Worm (Caenorhabditis elegans) whole organism, midembryonic: ENCODE measurements around the gene skr-13.
"Not testable (repeated sequence)": the region's sequence is repeated elsewhere in the genome, so short reads cannot be mapped to it uniquely, and the experiment has no call there.

ENCODE experiments used
- T22C8.4 ChIP-seq: fragments of 200-800 bp; sonication (Bioruptor generic); IDR thresholded peaks from 2 replicates; pipeline ENCODE4 v1.3.6; 2022; ENCODE audit warnings: missing genetic modification characterization, missing compliant biosample characterization
- cog-1 ChIP-seq: sonication (generic microtip); optimal IDR thresholded peaks from 2 replicates; lab custom pipeline; 2016; ENCODE audit warnings: missing genetic modification characterization, missing compliant biosample characterization
- flt-1 ChIP-seq: fragments of 200-800 bp; sonication (Bioruptor generic); IDR thresholded peaks from 2 replicates; pipeline ENCODE4 v1.3.6; 2022; ENCODE audit warnings: missing genetic modification characterization, missing compliant biosample characterization
- klf-2 ChIP-seq: fragments of 200-800 bp; sonication (Bioruptor generic); conservative IDR thresholded peaks from 2 replicates; pipeline ENCODE4 v1.3.6; 2022; ENCODE audit warnings: missing genetic modification reagents, missing genetic modification characterization, missing compliant biosample characterization
- med-1 ChIP-seq: sonication (generic microtip); optimal IDR thresholded peaks from 2 replicates; lab custom pipeline; 2017; ENCODE audit warnings: missing genetic modification characterization, mild to moderate bottlenecking, missing compliant biosample characterization, antibody characterized with exemption, missing genetic modification reagents; ENCODE audit not compliant: insufficient read depth
- ref-1 ChIP-seq: fragments of 200-800 bp; sonication (Bioruptor generic); conservative IDR thresholded peaks from 2 replicates; pipeline ENCODE4 v1.3.6; 2022; ENCODE audit warnings: missing genetic modification reagents, missing genetic modification characterization, missing compliant biosample characterization
- tab-1 ChIP-seq: fragments of 200-800 bp; sonication (Bioruptor generic); IDR thresholded peaks from 2 replicates; pipeline ENCODE4 v1.3.6; 2022; ENCODE audit warnings: missing genetic modification characterization, missing compliant biosample characterization
- ztf-23 ChIP-seq: fragments of 200-800 bp; sonication (Bioruptor generic); IDR thresholded peaks from 2 replicates; pipeline ENCODE4 v1.3.6; 2022; ENCODE audit warnings: missing genetic modification reagents, missing genetic modification characterization, missing compliant biosample characterization
- ztf-29 ChIP-seq: fragments of 200-800 bp; sonication (Bioruptor generic); IDR thresholded peaks from 2 replicates; pipeline ENCODE4 v1.3.6; 2022; ENCODE audit warnings: missing genetic modification reagents, missing genetic modification characterization, missing compliant biosample characterization

skr-13 gene

ce11 chrIV:17183032-17183608 is 20.7 kb upstream of the skr-13 start:
- TF ChIP-seq tab-1 (no peak), flt-1 (GFP tag; lab: Robert Waterston, UW) (no peak), T22C8.4 (GFP tag; lab: Robert Waterston, UW) (no peak), klf-2 (GFP tag; lab: Robert Waterston, UW) (no peak), ref-1 (no peak), ztf-29 (GFP tag; lab: Robert Waterston, UW) (no peak), cog-1 (tag; lab: Kevin White, UChicago) (no peak), med-1 (GFP tag; lab: Kevin White, UChicago) (no peak), ztf-23 (GFP tag; lab: Robert Waterston, UW) (no peak)

DNA sequence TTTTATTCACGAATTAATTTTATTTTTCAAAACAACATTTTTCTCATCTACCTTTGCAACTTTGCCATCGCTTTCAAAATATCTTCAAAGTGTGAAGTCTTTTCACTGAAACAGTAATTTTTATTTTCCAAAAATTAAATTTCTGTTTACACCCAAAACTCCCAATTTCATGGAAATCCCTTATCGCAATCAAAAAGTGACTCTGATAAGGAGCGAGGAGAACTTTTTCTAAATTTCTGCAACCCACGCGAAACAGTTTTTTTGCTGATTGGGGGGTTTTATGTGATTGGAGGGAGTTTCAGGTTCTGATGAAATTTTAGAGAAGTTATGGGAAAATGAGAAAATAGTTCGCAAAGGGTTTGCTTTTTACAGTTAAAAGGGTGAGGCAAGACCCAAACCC is 17.1 kb upstream of the skr-13 start:
- TF ChIP-seq klf-2 (GFP tag; lab: Robert Waterston, UW) (no peak), ztf-23 (GFP tag; lab: Robert Waterston, UW) (no peak), tab-1 (no peak), ztf-29 (GFP tag; lab: Robert Waterston, UW) (no peak), med-1 (GFP tag; lab: Kevin White, UChicago) (no peak), cog-1 (tag; lab: Kevin White, UChicago) (no peak)

DNA sequence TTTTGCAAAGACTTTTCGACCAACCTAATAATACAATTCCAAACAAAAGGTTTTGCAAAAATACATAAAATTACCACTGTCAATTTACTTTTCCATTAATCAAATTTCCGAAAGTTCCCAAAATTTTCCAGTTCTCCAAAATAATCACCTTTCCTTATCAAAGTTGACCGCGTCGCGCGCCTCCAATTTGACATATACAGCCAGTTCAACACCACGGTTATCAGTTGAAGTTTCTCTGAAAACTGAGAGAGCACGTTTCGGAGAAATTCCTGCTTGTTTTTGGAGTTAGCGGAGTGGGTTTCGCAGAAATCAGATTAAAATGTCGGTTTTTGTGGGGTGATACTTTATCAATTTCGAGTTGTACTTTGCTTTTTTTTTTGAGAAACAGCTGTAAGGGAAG is 16.7 kb upstream of the skr-13 start:
- TF ChIP-seq flt-1 (GFP tag; lab: Robert Waterston, UW) = no peak
- no peak for TF ChIP-seq tab-1
- TF ChIP-seq T22C8.4 (GFP tag; lab: Robert Waterston, UW) = no peak
- TF ChIP-seq med-1 (GFP tag; lab: Kevin White, UChicago) = no peak
- TF ChIP-seq ztf-23 (GFP tag; lab: Robert Waterston, UW) = no peak
- TF ChIP-seq ztf-29 (GFP tag; lab: Robert Waterston, UW) = no peak
- TF ChIP-seq ref-1 = no peak
- no peak for TF ChIP-seq klf-2 (GFP tag; lab: Robert Waterston, UW)
- TF ChIP-seq cog-1 (tag; lab: Kevin White, UChicago) = no peak

- TF ChIP-seq tab-1 (no peak), med-1 (GFP tag; lab: Kevin White, UChicago) (no peak), ztf-23 (GFP tag; lab: Robert Waterston, UW) (no peak), ztf-29 (GFP tag; lab: Robert Waterston, UW) (no peak), klf-2 (GFP tag; lab: Robert Waterston, UW) (no peak), cog-1 (tag; lab: Kevin White, UChicago) (no peak), flt-1 (GFP tag; lab: Robert Waterston, UW) (no peak), T22C8.4 (GFP tag; lab: Robert Waterston, UW) (no peak)
Observed at ce11 chrIV:17176177-17176576, 13.8 kb upstream of the skr-13 start, which contains the start of gene C52D10.3. Gene C52D10.3 (plus strand): TSS chrIV:17176477.

ce11 chrIV:17174980-17175379 is 12.6 kb upstream of the skr-13 start:
- TF ChIP-seq ref-1 = no peak
- TF ChIP-seq tab-1 = no peak
- no peak for TF ChIP-seq klf-2 (GFP tag; lab: Robert Waterston, UW)
- no peak for TF ChIP-seq T22C8.4 (GFP tag; lab: Robert Waterston, UW)
- no peak for TF ChIP-seq cog-1 (tag; lab: Kevin White, UChicago)
- no peak for TF ChIP-seq ztf-29 (GFP tag; lab: Robert Waterston, UW)
- TF ChIP-seq ztf-23 (GFP tag; lab: Robert Waterston, UW) = no peak
- TF ChIP-seq med-1 (GFP tag; lab: Kevin White, UChicago) = no peak
- no peak for TF ChIP-seq flt-1 (GFP tag; lab: Robert Waterston, UW)

DNA sequence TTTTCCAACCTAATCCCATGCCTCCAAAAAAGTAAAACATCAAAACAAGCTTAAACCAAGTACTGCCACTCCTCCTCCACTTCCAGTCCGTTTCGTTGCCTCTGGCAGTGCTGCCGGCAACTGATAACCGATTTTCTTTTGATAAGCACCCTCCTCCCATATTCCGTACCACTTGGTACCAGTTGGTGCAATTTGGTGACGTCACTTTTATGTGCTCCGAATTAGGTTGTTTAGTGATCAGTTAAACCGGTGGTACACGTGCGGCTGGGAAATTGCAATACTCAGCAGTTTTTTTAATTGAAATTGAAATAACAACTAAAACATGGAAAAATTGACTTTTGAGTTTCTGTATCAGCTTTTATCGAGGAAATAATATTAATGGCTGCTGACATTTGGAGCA is 11.7 kb upstream of the skr-13 start:
- TF ChIP-seq flt-1 (GFP tag; lab: Robert Waterston, UW) (no peak), ztf-23 (GFP tag; lab: Robert Waterston, UW) (no peak), med-1 (GFP tag; lab: Kevin White, UChicago) (no peak), klf-2 (GFP tag; lab: Robert Waterston, UW) (no peak), ref-1 (no peak)

ce11 chrIV:17171732-17172131 is 9.3 kb upstream of the skr-13 start:
- TF ChIP-seq med-1 (GFP tag; lab: Kevin White, UChicago) = no peak

DNA sequence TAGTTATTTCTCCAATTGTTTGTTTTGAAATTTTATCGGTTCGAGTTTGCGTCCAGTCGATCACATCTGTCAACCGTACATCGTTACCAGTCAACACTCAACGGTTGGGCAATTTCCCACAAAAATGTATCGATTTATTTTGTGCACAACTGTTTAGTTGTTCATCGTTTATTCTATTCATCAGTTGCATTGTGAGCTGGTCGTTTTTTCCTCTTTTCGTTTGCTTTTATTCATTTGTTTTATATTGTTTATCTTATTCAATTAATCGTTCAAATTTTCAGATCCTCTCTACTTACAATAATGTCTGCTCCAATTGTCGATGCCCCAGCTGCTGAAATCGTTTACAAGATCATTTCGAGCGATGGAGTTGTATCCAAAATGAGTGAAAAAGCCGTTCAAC is 4.6 kb upstream of the skr-13 start, which contains the start of gene skr-12:
Gene skr-12 (plus strand): TSS at position 301 of the 400 bp plus-strand sequence.
- TF ChIP-seq T22C8.4 (GFP tag; lab: Robert Waterston, UW) = no peak
- no peak for TF ChIP-seq cog-1 (tag; lab: Kevin White, UChicago)
- no peak for TF ChIP-seq med-1 (GFP tag; lab: Kevin White, UChicago)
- no peak for TF ChIP-seq flt-1 (GFP tag; lab: Robert Waterston, UW)
- TF ChIP-seq ref-1 = no peak
- no peak for TF ChIP-seq ztf-29 (GFP tag; lab: Robert Waterston, UW)
- no peak for TF ChIP-seq ztf-23 (GFP tag; lab: Robert Waterston, UW)

- not testable (repeated sequence) for TF ChIP-seq ref-1; klf-2 (GFP tag; lab: Robert Waterston, UW); med-1 (GFP tag; lab: Kevin White, UChicago)
Observed at ce11 chrIV:17165734-17166133, 3.3 kb upstream of the skr-13 start, which contains the start of gene skr-8. Gene skr-8 (minus strand): TSS chrIV:17165834.

- not testable (repeated sequence) for TF ChIP-seq cog-1 (tag; lab: Kevin White, UChicago); med-1 (GFP tag; lab: Kevin White, UChicago); flt-1 (GFP tag; lab: Robert Waterston, UW)
Observed at ce11 chrIV:17163273-17163672, 858 bp upstream of the skr-13 start, which contains the start of gene skr-9. Gene skr-9 (plus strand): TSS chrIV:17163573.
